Fruit fly (Drosophila melanogaster) whole organism, embryonic: ENCODE data around the gene WRNexo.

Experiments
- Atf6 ChIP-seq: fragments of 200-800 bp; sonication (Bioruptor generic); IDR thresholded peaks from 2 replicates; pipeline ENCODE4 v1.3.6; 2022; ENCODE audit warnings: missing biosample characterization, missing genetic modification characterization
- B-H1 ChIP-seq: fragments of 200-800 bp; sonication (Bioruptor generic); IDR thresholded peaks from 3 replicates; pipeline ENCODE4 v1.3.6; 2022; ENCODE audit warnings: missing biosample characterization, missing genetic modification characterization
- CG10321 ChIP-seq: fragments of 200-800 bp; sonication (Bioruptor generic); IDR thresholded peaks from 2 replicates; pipeline ENCODE4 v1.3.6; 2022; ENCODE audit warnings: missing biosample characterization, missing genetic modification characterization
- CG10979 ChIP-seq: fragments of 200-800 bp; sonication (Bioruptor generic); optimal IDR thresholded peaks from 2 replicates; lab custom pipeline; 2018; ENCODE audit warnings: missing biosample characterization, mild to moderate bottlenecking, missing genetic modification characterization, moderate library complexity
- CG11247 ChIP-seq: fragments of 200-800 bp; sonication (Bioruptor generic); IDR thresholded peaks from 2 replicates; pipeline ENCODE4 v1.3.6; 2022; ENCODE audit warnings: missing biosample characterization, missing genetic modification characterization
- CG11696 ChIP-seq: fragments of 200-800 bp; sonication (Bioruptor generic); IDR thresholded peaks from 2 replicates; pipeline ENCODE4 v1.3.6; 2022; ENCODE audit warnings: missing biosample characterization, missing genetic modification characterization
- CG1233 ChIP-seq: fragments of 200-800 bp; sonication (Bioruptor generic); optimal IDR thresholded peaks from 4 replicates; lab custom pipeline; 2018; ENCODE audit warnings: missing biosample characterization, mild to moderate bottlenecking, missing genetic modification characterization
- CG12769 ChIP-seq: fragments of 200-800 bp; sonication (Bioruptor generic); optimal IDR thresholded peaks from 2 replicates; lab custom pipeline; 2019; ENCODE audit warnings: missing biosample characterization, mild to moderate bottlenecking, missing genetic modification characterization, moderate library complexity
- CG13296 ChIP-seq: fragments of 200-800 bp; sonication (Bioruptor generic); optimal IDR thresholded peaks from 3 replicates; lab custom pipeline; 2018; ENCODE audit warnings: missing biosample characterization, mild to moderate bottlenecking, missing genetic modification characterization
- CG14014 ChIP-seq: fragments of 200-800 bp; sonication (Bioruptor generic); IDR thresholded peaks from 2 replicates; pipeline ENCODE4 v1.3.6; 2022; ENCODE audit warnings: missing biosample characterization, missing genetic modification characterization
- CG14965 ChIP-seq: fragments of 200-800 bp; sonication (Bioruptor generic); optimal IDR thresholded peaks from 2 replicates; lab custom pipeline; 2016; ENCODE audit warnings: missing biosample characterization, missing genetic modification characterization, borderline replicate concordance
- CG15073 ChIP-seq: fragments of 200-800 bp; sonication (Bioruptor generic); optimal IDR thresholded peaks from 2 replicates; lab custom pipeline; 2016; ENCODE audit warnings: missing biosample characterization, missing genetic modification characterization
- CG1832 ChIP-seq: fragments of 200-800 bp; sonication (Bioruptor generic); optimal IDR thresholded peaks from 2 replicates; lab custom pipeline; 2017; ENCODE audit warnings: missing biosample characterization, mild to moderate bottlenecking, missing genetic modification characterization, inconsistent platforms
- CG2116 ChIP-seq: fragments of 200-800 bp; sonication (Bioruptor generic); optimal IDR thresholded peaks from 3 replicates; lab custom pipeline; 2018; ENCODE audit warnings: missing biosample characterization, mild to moderate bottlenecking, missing genetic modification characterization
- CG30403 ChIP-seq: fragments of 200-800 bp; sonication (Bioruptor generic); optimal IDR thresholded peaks from 3 replicates; lab custom pipeline; 2016; ENCODE audit warnings: missing biosample characterization, missing genetic modification characterization
- CG31388 ChIP-seq: fragments of 200-800 bp; sonication (Bioruptor generic); optimal IDR thresholded peaks from 2 replicates; lab custom pipeline; 2016; ENCODE audit warnings: missing biosample characterization, missing genetic modification characterization
- CG32532 ChIP-seq: fragments of 200-800 bp; sonication (Bioruptor generic); IDR thresholded peaks from 2 replicates; pipeline ENCODE4 v1.3.6; 2022; ENCODE audit warnings: missing biosample characterization, missing genetic modification characterization
- CG3407 ChIP-seq: fragments of 200-800 bp; sonication (Bioruptor generic); optimal IDR thresholded peaks from 2 replicates; lab custom pipeline; 2018; ENCODE audit warnings: missing biosample characterization, mild to moderate bottlenecking, missing genetic modification characterization
- CG4730 ChIP-seq: fragments of 200-800 bp; sonication (Bioruptor generic); IDR thresholded peaks from 2 replicates; pipeline ENCODE4 v1.3.6; 2022; ENCODE audit warnings: missing biosample characterization, missing genetic modification characterization
- CG6683 ChIP-seq: fragments of 200-800 bp; sonication (Bioruptor generic); optimal IDR thresholded peaks from 2 replicates; lab custom pipeline; 2017; ENCODE audit warnings: missing biosample characterization, mild to moderate bottlenecking, missing genetic modification characterization, missing genetic modification reagents
- CG9727 ChIP-seq: fragments of 200-800 bp; sonication (Bioruptor generic); optimal IDR thresholded peaks from 3 replicates; lab custom pipeline; 2017; ENCODE audit warnings: missing biosample characterization, mild to moderate bottlenecking, missing genetic modification characterization
- Gsc ChIP-seq: fragments of 200-800 bp; sonication (Bioruptor generic); IDR thresholded peaks from 2 replicates; pipeline ENCODE4 v1.3.6; 2022; ENCODE audit warnings: missing biosample characterization, missing genetic modification characterization
- Hr39 ChIP-seq: fragments of >200 bp; optimal IDR thresholded peaks from 2 replicates; lab custom pipeline; 2017
- Hr78 ChIP-seq, 2 experiments: fragments of 200-800 bp in 1 of 2; fragments of >200 bp in 1 of 2; sonication (Bioruptor generic) in 1 of 2; optimal IDR thresholded peaks; 2 replicates each; lab custom pipeline; 2017 to 2019; ENCODE audit warnings: missing biosample characterization in 2 of 2, missing genetic modification characterization in 2 of 2, mild to moderate bottlenecking in 1 of 2, moderate library complexity in 1 of 2
- MESR4 ChIP-seq: fragments of 200-800 bp; sonication (Bioruptor generic); optimal IDR thresholded peaks from 2 replicates; lab custom pipeline; 2018; ENCODE audit warnings: missing biosample characterization, mild to moderate bottlenecking, missing genetic modification characterization, moderate library complexity
- Rx ChIP-seq: fragments of 200-800 bp; sonication (Bioruptor generic); IDR thresholded peaks from 2 replicates; pipeline ENCODE4 v1.3.6; 2022; ENCODE audit warnings: missing biosample characterization, missing genetic modification characterization
- Sry-δ ChIP-seq: fragments of 200-800 bp; sonication (Bioruptor generic); optimal IDR thresholded peaks from 2 replicates; lab custom pipeline; 2016; ENCODE audit warnings: missing biosample characterization, missing genetic modification characterization
- abd-A ChIP-seq: fragments of 200-800 bp; sonication (Bioruptor generic); optimal IDR thresholded peaks from 3 replicates; lab custom pipeline; 2019; ENCODE audit warnings: missing biosample characterization, mild to moderate bottlenecking, missing genetic modification characterization, moderate library complexity
- ase ChIP-seq: fragments of 200-800 bp; sonication (Bioruptor generic); IDR thresholded peaks from 3 replicates; pipeline ENCODE4 v1.3.6; 2022; ENCODE audit warnings: missing biosample characterization, missing genetic modification characterization
- ash1 ChIP-seq: fragments of 200-800 bp; sonication (Bioruptor generic); optimal IDR thresholded peaks from 2 replicates; lab custom pipeline; 2018; ENCODE audit warnings: missing biosample characterization, mild to moderate bottlenecking, missing genetic modification characterization
- cad ChIP-seq: fragments of >200 bp; optimal IDR thresholded peaks from 2 replicates; lab custom pipeline; 2017; ENCODE audit warnings: missing biosample characterization, missing genetic modification characterization
- chm ChIP-seq: fragments of 200-800 bp; sonication (Bioruptor generic); IDR thresholded peaks from 2 replicates; pipeline ENCODE4 v1.3.6; 2022; ENCODE audit warnings: missing biosample characterization, missing genetic modification characterization
- dysf ChIP-seq: fragments of 200-800 bp; sonication (Bioruptor generic); IDR thresholded peaks from 3 replicates; pipeline ENCODE4 v1.3.6; 2022; ENCODE audit warnings: missing biosample characterization, missing genetic modification characterization
- eve ChIP-seq, 2 experiments: fragments of >200 bp; optimal IDR thresholded peaks; 2 replicates each; lab custom pipeline; 2017; ENCODE audit warnings: missing biosample characterization in 2 of 2, missing genetic modification characterization in 2 of 2
- ftz-f1 ChIP-seq: fragments of 200-800 bp; sonication (Bioruptor generic); optimal IDR thresholded peaks from 2 replicates; lab custom pipeline; 2016; ENCODE audit warnings: missing biosample characterization, missing genetic modification characterization
- her ChIP-seq: fragments of 200-800 bp; sonication (Bioruptor generic); optimal IDR thresholded peaks from 2 replicates; lab custom pipeline; 2016; ENCODE audit warnings: missing biosample characterization, missing genetic modification characterization
- knrl ChIP-seq: fragments of 200-800 bp; sonication (Bioruptor generic); IDR thresholded peaks from 3 replicates; pipeline ENCODE4 v1.3.6; 2022; ENCODE audit warnings: missing biosample characterization, missing genetic modification characterization; ENCODE audit not compliant: partially characterized antibody
- pros ChIP-seq: fragments of 200-800 bp; sonication (Bioruptor generic); optimal IDR thresholded peaks from 3 replicates; lab custom pipeline; 2019; ENCODE audit warnings: missing biosample characterization, mild to moderate bottlenecking, missing genetic modification characterization, moderate library complexity
- salm ChIP-seq: fragments of 200-800 bp; sonication (Bioruptor generic); optimal IDR thresholded peaks from 2 replicates; lab custom pipeline; 2018; ENCODE audit warnings: missing biosample characterization, mild to moderate bottlenecking, missing genetic modification characterization
- slou ChIP-seq: fragments of 200-800 bp; sonication (Bioruptor generic); optimal IDR thresholded peaks from 3 replicates; lab custom pipeline; 2016; ENCODE audit warnings: missing biosample characterization, missing genetic modification characterization
- sob ChIP-seq: fragments of 200-800 bp; sonication (Bioruptor generic); IDR thresholded peaks from 2 replicates; pipeline ENCODE4 v1.3.6; 2022; ENCODE audit warnings: missing biosample characterization, missing genetic modification characterization
- sr ChIP-seq: fragments of 200-800 bp; sonication (Bioruptor generic); IDR thresholded peaks from 3 replicates; pipeline ENCODE4 v1.3.6; 2022; ENCODE audit warnings: missing biosample characterization, missing genetic modification characterization
- tap ChIP-seq: fragments of 200-800 bp; optimal IDR thresholded peaks from 3 replicates; lab custom pipeline; 2019; ENCODE audit warnings: missing biosample characterization, mild to moderate bottlenecking, missing genetic modification characterization, moderate library complexity
- toy ChIP-seq: fragments of 200-800 bp; sonication (Bioruptor generic); IDR thresholded peaks from 2 replicates; pipeline ENCODE4 v1.3.6; 2022; ENCODE audit warnings: missing biosample characterization, missing genetic modification characterization
- twi ChIP-seq: fragments of 200-800 bp; optimal IDR thresholded peaks from 2 replicates; lab custom pipeline; 2019; ENCODE audit warnings: missing biosample characterization, mild to moderate bottlenecking, missing genetic modification characterization, moderate library complexity
- unc-4 ChIP-seq: fragments of 200-800 bp; sonication (Bioruptor generic); IDR thresholded peaks from 2 replicates; pipeline ENCODE4 v1.3.6; 2022; ENCODE audit warnings: missing biosample characterization, missing genetic modification characterization; ENCODE audit not compliant: partially characterized antibody
- usp ChIP-seq: fragments of >200 bp; optimal IDR thresholded peaks from 2 replicates; lab custom pipeline; 2017; ENCODE audit warnings: missing biosample characterization, missing genetic modification characterization
- zen2 ChIP-seq: fragments of 200-800 bp; sonication (Bioruptor generic); IDR thresholded peaks from 3 replicates; pipeline ENCODE4 v1.3.6; 2022; ENCODE audit warnings: missing biosample characterization, missing genetic modification characterization; ENCODE audit not compliant: partially characterized antibody
- zfh2 ChIP-seq: fragments of 200-800 bp; sonication (Bioruptor generic); optimal IDR thresholded peaks from 2 replicates; lab custom pipeline; 2016; ENCODE audit warnings: missing biosample characterization, missing genetic modification characterization

Gene WRNexo

DNA sequence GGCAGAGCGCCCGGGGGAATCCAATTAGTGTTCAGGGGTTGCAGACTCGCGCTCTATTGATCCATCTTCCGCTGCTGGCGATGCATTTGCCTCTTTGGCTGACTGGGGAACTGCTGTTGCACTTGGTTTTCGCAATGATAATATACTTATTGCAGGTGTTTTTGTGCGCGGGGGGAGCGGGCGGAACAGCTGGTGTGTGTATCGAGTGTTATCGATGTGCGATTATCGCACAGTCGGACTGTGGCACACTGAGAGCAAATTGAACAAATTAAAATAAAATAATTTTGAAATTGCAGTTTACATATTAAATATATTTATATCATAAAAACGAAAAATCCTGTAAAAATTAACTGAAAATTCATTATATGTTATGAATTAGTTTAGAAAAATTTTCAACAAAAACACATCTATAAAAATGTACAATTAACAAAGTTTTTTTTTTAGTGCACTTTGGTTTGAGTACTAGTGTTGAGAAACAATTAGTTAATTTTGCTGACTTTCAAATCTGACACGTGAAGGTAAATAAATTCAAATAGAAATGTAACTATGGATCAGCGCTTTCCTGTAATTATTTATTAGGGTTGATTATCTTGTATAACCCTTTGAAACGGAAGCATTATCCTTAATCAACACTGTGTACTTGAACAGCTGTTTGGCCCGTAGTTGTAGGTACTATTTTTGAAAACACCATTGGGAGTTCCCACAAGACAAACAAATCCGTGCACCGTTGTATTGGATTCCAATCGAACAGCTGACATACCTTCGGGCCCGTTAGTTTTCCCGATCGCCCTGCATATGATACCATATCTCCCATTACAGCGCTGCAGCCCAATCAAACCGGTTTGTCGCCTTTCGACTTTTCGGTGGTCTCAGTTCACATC is 36.8 kb upstream of the WRNexo start, which contains the start of the genes Wdr37 and koko (continued):
- TF ChIP-seq CG11696 (GFP tag; lab: Robert Waterston, UW) (peak; percentile 93), usp (GFP tag; lab: Kevin White, UChicago) (no peak), CG13296 (GFP tag; lab: Kevin White, UChicago) (peak; percentile 90), CG3407 (GFP tag; lab: Kevin White, UChicago) (peak; percentile 93), slou (GFP tag; lab: Kevin White, UChicago) (peak; percentile 94), CG30403 (GFP tag; lab: Kevin White, UChicago) (peak; percentile 98), CG31388 (GFP tag; lab: Kevin White, UChicago) (peak; percentile 92), Rx (peak; percentile 83), MESR4 (GFP tag; lab: Kevin White, UChicago) (peak; percentile 61), ase (GFP tag; lab: Robert Waterston, UW) (peak; percentile 94), Hr39 (lab: Kevin White, UChicago) (no peak), CG4730 (peak; percentile 98), pros (GFP tag; lab: Kevin White, UChicago) (peak; percentile 57), Atf6 (GFP tag; lab: Robert Waterston, UW) (peak; percentile 98), eve (GFP tag; optimal IDR thresholded peaks at IDR 0.05; lab: Kevin White, UChicago) (no peak), abd-A (tag; lab: Kevin White, UChicago) (peak; percentile 83), Gsc (peak; percentile 90), Hr78 (GFP tag; optimal IDR thresholded peaks at IDR 0.05; lab: Kevin White, UChicago) (peak in 1 of 2 experiments; percentile 79), CG14014 (GFP tag; lab: Robert Waterston, UW) (peak; percentile 98), CG12769 (peak; percentile 54), tap (tag; lab: Kevin White, UChicago) (peak; percentile 94), Sry-δ (GFP tag; lab: Kevin White, UChicago) (peak; percentile 51), sr (GFP tag; lab: Robert Waterston, UW) (peak; percentile 50; the same call in 1 of the 3 replicates), twi (tag; lab: Kevin White, UChicago) (peak; percentile 95), her (GFP tag; lab: Kevin White, UChicago) (peak; percentile 44), knrl (peak; percentile 51), dysf (GFP tag; lab: Robert Waterston, UW) (peak; percentile 99), CG1233 (GFP tag; lab: Kevin White, UChicago) (peak; percentile 91), CG10321 (GFP tag; lab: Robert Waterston, UW) (peak; percentile 84), zfh2 (GFP tag; lab: Kevin White, UChicago) (peak; percentile 55), CG14965 (GFP tag; lab: Kevin White, UChicago) (peak; percentile 40), CG10979 (peak; percentile 98), ftz-f1 (GFP tag; lab: Kevin White, UChicago) (peak; percentile 47), CG11247 (GFP tag; lab: Robert Waterston, UW) (peak; percentile 97), CG6683 (GFP tag; lab: Kevin White, UChicago) (peak; percentile 94), CG32532 (GFP tag; lab: Robert Waterston, UW) (peak; percentile 99), CG1832 (no peak), salm (tag; lab: Kevin White, UChicago) (peak; percentile 91), zen2 (GFP tag; lab: Robert Waterston, UW) (no peak), CG15073 (peak; percentile 81), cad (no peak), chm (GFP tag; lab: Robert Waterston, UW) (peak; percentile 92), sob (GFP tag; lab: Robert Waterston, UW) (peak; percentile 98), CG2116 (GFP tag; lab: Kevin White, UChicago) (peak; percentile 90), CG9727 (GFP tag; lab: Kevin White, UChicago) (peak; percentile 99), unc-4 (peak; percentile 66), B-H1 (GFP tag; lab: Robert Waterston, UW) (peak; percentile 95), toy (GFP tag; lab: Robert Waterston, UW) (peak; percentile 94), ash1 (GFP tag; lab: Kevin White, UChicago) (peak; percentile 3)
